Worm (Caenorhabditis elegans): ENCODE data around the gene col-166.

ce11 chrX:6291632-6292031 lies 11.8 kb downstream of the col-166 start, which contains the start of gene lev-9:
- no peak for TF ChIP-seq unc-55 (GFP tag; optimal IDR thresholded peaks at IDR 0.05)
- no peak for TF ChIP-seq ets-4 (tag; optimal IDR thresholded peaks at IDR 0.05)
- TF ChIP-seq sox-4 (tag; optimal IDR thresholded peaks at IDR 0.05) = no peak
- no peak for TF ChIP-seq tbx-2 (tag; optimal IDR thresholded peaks at IDR 0.05)
- TF ChIP-seq fax-1 (tag; optimal IDR thresholded peaks at IDR 0.05) = no peak
- no peak for TF ChIP-seq pqm-1 (tag; optimal IDR thresholded peaks at IDR 0.05)
- no peak for TF ChIP-seq tbx-7 (tag; optimal IDR thresholded peaks at IDR 0.05)
- no peak for TF ChIP-seq ceh-18 (tag; optimal IDR thresholded peaks at IDR 0.05)
- no peak for TF ChIP-seq pha-4 (tag; optimal IDR thresholded peaks at IDR 0.05)
- no peak for TF ChIP-seq K09A11.1 (tag; optimal IDR thresholded peaks at IDR 0.05; ENCODE audit: insufficient read depth)
- TF ChIP-seq rnt-1 (tag; optimal IDR thresholded peaks at IDR 0.05) = no peak
- no peak for TF ChIP-seq gmeb-2 (tag; optimal IDR thresholded peaks at IDR 0.05)
